Worm (Caenorhabditis elegans) whole organism, L1 larva: ENCODE results near the gene C35D6.3.

Source experiments
- C16A3.4 ChIP-seq: fragments of 150-350 bp; optimal IDR thresholded peaks from 2 replicates; lab custom pipeline; 2014; ENCODE audit warnings: missing biosample characterization, missing genetic modification characterization
- C34B4.2 ChIP-seq: sonication (generic microtip); optimal IDR thresholded peaks from 2 replicates; lab custom pipeline; 2017; ENCODE audit warnings: mild to moderate bottlenecking, missing genetic modification characterization, missing compliant biosample characterization
- Y116A8C.19 ChIP-seq: sonication (generic microtip); optimal IDR thresholded peaks from 2 replicates; lab custom pipeline; 2016; ENCODE audit warnings: missing compliant biosample characterization, missing genetic modification characterization, borderline replicate concordance
- alr-1 ChIP-seq: fragments of 200-800 bp; sonication (Bioruptor generic); optimal IDR thresholded peaks from 2 replicates; lab custom pipeline; 2018; ENCODE audit warnings: borderline replicate concordance, mild to moderate bottlenecking, missing genetic modification characterization, missing compliant biosample characterization
- ama-1 ChIP-seq: fragments of 150-350 bp; optimal IDR thresholded peaks from 2 replicates; lab custom pipeline; 2014
- blmp-1 ChIP-seq: fragments of 150-350 bp; optimal IDR thresholded peaks from 2 replicates; lab custom pipeline; 2014; ENCODE audit warnings: missing biosample characterization, missing genetic modification characterization
- ceh-8 ChIP-seq: fragments of 200-800 bp; sonication (Bioruptor generic); optimal IDR thresholded peaks from 2 replicates; lab custom pipeline; 2018; ENCODE audit warnings: mild to moderate bottlenecking, missing genetic modification characterization, moderate library complexity, missing compliant biosample characterization
- ceh-88 ChIP-seq: fragments of 200-800 bp; sonication (Bioruptor generic); IDR thresholded peaks from 2 replicates; pipeline ENCODE4 v1.3.6; 2022; ENCODE audit warnings: missing genetic modification characterization, missing compliant biosample characterization
- ces-1 ChIP-seq: fragments of 150-350 bp; optimal IDR thresholded peaks from 2 replicates; lab custom pipeline; 2014; ENCODE audit warnings: missing biosample characterization, missing genetic modification reagents, missing genetic modification characterization
- dpl-1 ChIP-seq, 3 experiments: fragments of 150-350 bp in 2 of 3; sonication (generic microtip) in 1 of 3; optimal IDR thresholded peaks; 2 replicates each; lab custom pipeline; 2014 to 2017; ENCODE audit warnings: missing biosample characterization in 3 of 3, missing genetic modification characterization in 3 of 3, missing genetic modification reagents in 3 of 3
- efl-1 ChIP-seq, 4 experiments: fragments of 150-350 bp; optimal IDR thresholded peaks in 3 of 4; peaks in 1 of 4; 1 replicate in 1 of 4; 2 replicates in 3 of 4; lab custom pipeline; 2014; ENCODE audit warnings: missing biosample characterization in 2 of 4, missing genetic modification characterization in 2 of 4, missing genetic modification reagents in 2 of 4
- efl-3 ChIP-seq: fragments of 200-800 bp; sonication (Bioruptor generic); optimal IDR thresholded peaks from 2 replicates; lab custom pipeline; 2018; ENCODE audit warnings: mild to moderate bottlenecking, missing genetic modification characterization, missing compliant biosample characterization
- fkh-10 ChIP-seq: sonication (generic microtip); optimal IDR thresholded peaks from 2 replicates; lab custom pipeline; 2017; ENCODE audit warnings: missing biosample characterization, missing genetic modification reagents, missing genetic modification characterization
- grh-1 ChIP-seq: fragments of 200-800 bp; sonication (Bioruptor generic); IDR thresholded peaks from 2 replicates; pipeline ENCODE4 v1.3.6; 2022; ENCODE audit warnings: missing genetic modification reagents, missing genetic modification characterization, missing compliant biosample characterization
- irx-1 ChIP-seq: sonication (generic microtip); optimal IDR thresholded peaks from 2 replicates; lab custom pipeline; 2016; ENCODE audit warnings: missing genetic modification characterization, missing compliant biosample characterization
- lin-13 ChIP-seq: fragments of 150-350 bp; optimal IDR thresholded peaks from 2 replicates; lab custom pipeline; 2014; ENCODE audit warnings: missing biosample characterization, missing genetic modification reagents, missing genetic modification characterization
- lin-14 ChIP-seq: fragments of 200-800 bp; sonication (Bioruptor generic); optimal IDR thresholded peaks from 2 replicates; lab custom pipeline; 2018; ENCODE audit warnings: mild to moderate bottlenecking, missing genetic modification characterization, moderate library complexity, missing compliant biosample characterization
- mdl-1 ChIP-seq, 2 experiments: fragments of 150-350 bp; optimal IDR thresholded peaks; 2 replicates each; lab custom pipeline; 2014 to 2017; ENCODE audit warnings: missing biosample characterization in 2 of 2, missing genetic modification characterization in 2 of 2, inconsistent platforms in 1 of 2
- nhr-11 ChIP-seq: fragments of 150-350 bp; optimal IDR thresholded peaks from 2 replicates; lab custom pipeline; 2014; ENCODE audit warnings: missing biosample characterization, missing genetic modification characterization
- nhr-12 ChIP-seq: sonication (generic microtip); optimal IDR thresholded peaks from 2 replicates; lab custom pipeline; 2017; ENCODE audit warnings: missing biosample characterization, missing genetic modification characterization
- nhr-20 ChIP-seq: sonication (generic microtip); optimal IDR thresholded peaks from 2 replicates; lab custom pipeline; 2016; ENCODE audit warnings: mild to moderate bottlenecking, missing genetic modification characterization, missing compliant biosample characterization
- nhr-71 ChIP-seq: sonication (generic microtip); optimal IDR thresholded peaks from 2 replicates; lab custom pipeline; 2016; ENCODE audit warnings: mild to moderate bottlenecking, missing genetic modification characterization, moderate library complexity, missing compliant biosample characterization
- nhr-76 ChIP-seq: sonication (generic microtip); optimal IDR thresholded peaks from 2 replicates; lab custom pipeline; 2017; ENCODE audit warnings: missing biosample characterization, missing genetic modification characterization
- nhr-77 ChIP-seq: fragments of 150-350 bp; optimal IDR thresholded peaks from 2 replicates; lab custom pipeline; 2014; ENCODE audit warnings: missing biosample characterization, missing genetic modification characterization
- nhr-84 ChIP-seq: sonication (generic microtip); optimal IDR thresholded peaks from 2 replicates; lab custom pipeline; 2017; ENCODE audit warnings: missing biosample characterization, missing genetic modification characterization
- nhr-85 ChIP-seq: sonication (generic microtip); peaks from one replicate; lab custom pipeline; 2016; ENCODE audit warnings: missing genetic modification characterization, inconsistent platforms, missing compliant biosample characterization
- pag-3 ChIP-seq: sonication (generic microtip); optimal IDR thresholded peaks from 2 replicates; lab custom pipeline; 2017; ENCODE audit warnings: missing genetic modification characterization, mild to moderate bottlenecking, missing compliant biosample characterization, antibody characterized with exemption, borderline replicate concordance; ENCODE audit not compliant: insufficient read depth
- pqm-1 ChIP-seq: sonication (generic microtip); optimal IDR thresholded peaks from 3 replicates; lab custom pipeline; 2017; ENCODE audit warnings: missing biosample characterization, missing genetic modification characterization
- rnt-1 ChIP-seq: sonication (generic microtip); optimal IDR thresholded peaks from 2 replicates; lab custom pipeline; 2016; ENCODE audit warnings: mild to moderate bottlenecking, missing genetic modification characterization, moderate library complexity, missing compliant biosample characterization
- skn-1 ChIP-seq: fragments of 150-350 bp; optimal IDR thresholded peaks from 2 replicates; lab custom pipeline; 2014; ENCODE audit warnings: missing biosample characterization, missing genetic modification characterization
- snpc-4 ChIP-seq: fragments of 150-350 bp; optimal IDR thresholded peaks from 2 replicates; lab custom pipeline; 2014; ENCODE audit warnings: missing biosample characterization, missing genetic modification characterization
- snu-23 ChIP-seq: sonication (generic microtip); optimal IDR thresholded peaks from 2 replicates; lab custom pipeline; 2016; ENCODE audit warnings: missing genetic modification characterization, missing compliant biosample characterization
- swsn-7 ChIP-seq: sonication (generic microtip); optimal IDR thresholded peaks from 2 replicates; lab custom pipeline; 2016; ENCODE audit warnings: missing genetic modification characterization, missing compliant biosample characterization
- tbx-2 ChIP-seq: sonication (generic microtip); optimal IDR thresholded peaks from 2 replicates; lab custom pipeline; 2016; ENCODE audit warnings: missing genetic modification characterization, missing compliant biosample characterization
- unc-30 ChIP-seq: sonication (generic microtip); optimal IDR thresholded peaks from 2 replicates; lab custom pipeline; 2017; ENCODE audit warnings: missing biosample characterization, missing genetic modification characterization
- unc-62 ChIP-seq: fragments of 150-350 bp; optimal IDR thresholded peaks from 2 replicates; lab custom pipeline; 2014; ENCODE audit warnings: missing biosample characterization, missing genetic modification reagents, missing genetic modification characterization
- zag-1 ChIP-seq: fragments of 150-350 bp; optimal IDR thresholded peaks from 2 replicates; lab custom pipeline; 2014; ENCODE audit warnings: missing biosample characterization, missing genetic modification characterization
- ztf-4 ChIP-seq: fragments of 150-350 bp; optimal IDR thresholded peaks from 2 replicates; lab custom pipeline; 2014; ENCODE audit warnings: missing biosample characterization, missing genetic modification characterization

C35D6.3 gene

DNA sequence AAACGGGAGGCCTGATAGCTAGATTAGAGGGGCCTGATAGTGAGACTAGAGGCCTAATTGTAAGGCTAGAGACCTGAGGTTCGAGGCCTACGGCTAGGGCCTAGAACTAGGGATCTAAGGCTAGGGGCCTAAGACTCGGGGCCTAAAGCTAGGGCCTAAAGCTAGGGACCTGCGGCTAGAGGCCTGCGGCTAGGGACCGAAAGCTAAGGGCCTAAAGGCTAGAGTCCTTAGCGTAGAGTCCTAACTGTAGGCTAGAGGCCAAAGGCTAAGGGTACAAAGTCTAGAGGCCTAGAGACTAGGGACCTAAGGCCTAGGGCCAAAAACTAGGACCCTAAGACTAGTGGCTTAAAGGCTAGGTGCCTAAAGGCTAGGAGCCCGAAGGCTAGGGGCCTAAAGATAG is 13.5 kb upstream of the C35D6.3 start:
- TF ChIP-seq lin-14 (GFP tag; lab: Kevin White, UChicago) (no peak), ces-1 (GFP tag; lab: Kevin White, UChicago) (no peak), skn-1 (tag; lab: Kevin White, UChicago) (no peak), efl-1 (optimal IDR thresholded peaks at IDR 0.05; lab: Kevin White, UChicago) (no peak), efl-1 (GFP tag; optimal IDR thresholded peaks at IDR 0.05 in 1 of 2; lab: Kevin White, UChicago) (no peak), grh-1 (GFP tag; lab: Robert Waterston, UW) (no peak), ceh-88 (GFP tag; lab: Robert Waterston, UW) (no peak), ztf-4 (tag; lab: Kevin White, UChicago) (no peak), tbx-2 (tag; lab: Kevin White, UChicago) (no peak)

DNA sequence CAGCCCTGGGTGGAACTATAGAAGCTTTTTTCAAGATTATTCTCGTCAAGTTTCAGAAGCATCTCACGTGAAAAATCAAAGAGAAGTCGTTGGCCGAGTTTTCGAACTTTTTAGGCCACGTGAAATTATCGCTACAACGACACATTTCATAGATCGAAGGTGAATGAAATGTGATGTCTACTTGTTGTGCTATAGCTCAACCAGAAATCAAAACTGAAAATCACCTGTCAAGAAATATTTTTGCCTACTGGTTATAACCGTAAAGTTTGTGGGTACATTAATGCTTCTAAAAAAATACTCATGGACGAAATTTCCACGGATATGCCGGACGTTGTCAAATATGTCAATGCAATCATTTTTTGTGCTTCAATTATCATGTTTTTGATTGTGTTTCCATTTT is 11.6 kb upstream of the C35D6.3 start, which contains the start of gene srz-38:
TSS of gene srz-38 (plus strand) at position 301 of the 400 bp plus-strand sequence.
- TF ChIP-seq alr-1 (tag; lab: Kevin White, UChicago) (no peak), nhr-76 (tag; lab: Kevin White, UChicago) (no peak), lin-14 (GFP tag; lab: Kevin White, UChicago) (no peak), grh-1 (GFP tag; lab: Robert Waterston, UW) (no peak), snpc-4 (tag; lab: Kevin White, UChicago) (no peak), irx-1 (no peak), blmp-1 (tag; lab: Kevin White, UChicago) (no peak), lin-13 (no peak), mdl-1 (tag; optimal IDR thresholded peaks at IDR 0.05; lab: Kevin White, UChicago) (no peak), skn-1 (tag; lab: Kevin White, UChicago) (no peak), unc-62 (GFP tag; lab: Kevin White, UChicago) (no peak), dpl-1 (GFP tag; optimal IDR thresholded peaks at IDR 0.05; lab: Kevin White, UChicago) (no peak), unc-30 (tag; lab: Kevin White, UChicago) (no peak), ama-1 (lab: Kevin White, UChicago) (no peak), pag-3 (no peak), nhr-71 (no peak), pqm-1 (tag; lab: Kevin White, UChicago) (no peak), swsn-7 (tag; lab: Kevin White, UChicago) (no peak), nhr-12 (tag; lab: Kevin White, UChicago) (no peak)
- TF ChIP-seq, all 84 proteins: peak for 0

DNA sequence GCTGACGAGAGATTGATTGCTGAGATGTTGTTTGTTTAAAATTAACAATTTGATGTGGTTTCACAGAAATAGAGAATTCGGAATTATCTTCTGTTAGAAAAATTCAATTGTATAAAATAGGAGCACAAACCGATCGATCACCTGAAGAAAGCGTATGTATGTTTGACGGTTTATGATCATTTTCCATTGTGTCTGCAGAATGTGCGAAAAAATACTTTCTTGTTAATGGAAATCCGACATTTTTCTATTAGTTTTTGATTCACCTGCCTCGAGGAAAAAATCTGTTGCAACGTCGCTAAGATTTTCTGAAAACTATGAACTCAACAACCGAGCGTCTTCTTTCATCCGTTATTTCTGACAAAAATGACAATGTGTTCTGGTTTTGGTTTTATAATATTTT is 9.9 kb upstream of the C35D6.3 start, which contains the start of gene C35D6.13:
TSS of gene C35D6.13 (plus strand) at position 301 of the 400 bp plus-strand sequence.
- TF ChIP-seq snu-23 (GFP tag; lab: Kevin White, UChicago) (no peak), grh-1 (GFP tag; lab: Robert Waterston, UW) (no peak), nhr-85 (peak; percentile 1)

DNA sequence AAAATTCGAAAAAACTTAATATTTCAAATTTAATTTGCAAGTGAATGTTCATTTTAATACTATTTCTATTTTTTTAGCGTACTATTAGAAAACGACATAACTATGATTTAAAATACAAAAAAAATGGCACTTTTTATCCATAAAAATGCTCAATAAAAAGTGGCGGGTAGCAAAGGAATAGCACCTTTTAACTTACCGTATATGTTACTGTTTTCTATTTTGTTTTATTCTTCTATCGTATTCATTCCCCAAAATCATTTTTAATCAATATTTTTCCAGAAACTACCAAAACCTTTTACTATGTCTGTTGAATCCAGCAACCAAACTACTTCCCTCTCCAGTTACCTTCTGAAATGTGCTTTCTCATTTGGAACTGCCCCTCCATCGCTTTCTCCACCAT is 4.1 kb downstream of the C35D6.3 start, which contains the start of gene C35D6.4:
TSS of gene C35D6.4 (plus strand) at position 301 of the 400 bp plus-strand sequence.
- no peak for TF ChIP-seq zag-1 (tag; lab: Kevin White, UChicago)
- TF ChIP-seq nhr-85 = no peak
- TF ChIP-seq efl-3 (GFP tag; lab: Kevin White, UChicago) = no peak
- no peak for TF ChIP-seq nhr-11 (tag; lab: Kevin White, UChicago)
- no peak for TF ChIP-seq C34B4.2 (tag; lab: Kevin White, UChicago)
- no peak for TF ChIP-seq nhr-84

DNA sequence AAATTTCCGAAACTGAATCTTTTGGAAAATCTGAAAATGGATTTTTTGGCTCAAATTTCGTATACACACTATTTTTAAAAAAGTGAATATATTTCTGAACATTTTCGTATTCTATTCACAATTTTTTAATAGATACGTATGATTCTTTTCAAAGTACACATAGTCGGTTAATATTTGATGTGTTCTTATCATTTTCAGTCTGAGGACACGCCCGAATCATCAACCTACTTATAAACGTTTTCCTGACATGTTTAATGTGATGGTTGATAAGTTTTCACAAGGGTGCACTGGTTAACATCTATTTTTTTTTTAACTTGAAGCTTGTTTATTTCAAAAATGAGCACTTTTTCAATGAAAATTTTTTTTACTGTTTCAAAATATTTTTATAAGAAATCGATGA is 18.0 kb downstream of the C35D6.3 start:
- no peak for TF ChIP-seq fkh-10 (GFP tag; lab: Kevin White, UChicago)
- no peak for TF ChIP-seq ztf-4 (tag; lab: Kevin White, UChicago)
- no peak for TF ChIP-seq C16A3.4 (tag; lab: Kevin White, UChicago)
- no peak for TF ChIP-seq ceh-8
- no peak for TF ChIP-seq Y116A8C.19 (tag; lab: Kevin White, UChicago)
- TF ChIP-seq irx-1 = no peak
- TF ChIP-seq nhr-85 = no peak
- TF ChIP-seq nhr-20 (tag; lab: Kevin White, UChicago) = no peak
- no peak for TF ChIP-seq blmp-1 (tag; lab: Kevin White, UChicago)
- TF ChIP-seq rnt-1 (tag; lab: Kevin White, UChicago) = no peak
- TF ChIP-seq snpc-4 (tag; lab: Kevin White, UChicago) = no peak
- no peak for TF ChIP-seq nhr-77 (tag; lab: Kevin White, UChicago)
- no peak for TF ChIP-seq pqm-1 (tag; lab: Kevin White, UChicago)
